Worm (Caenorhabditis elegans) whole organism, mixed stage, embryonic: ENCODE results near the gene F53F4.16.

Experiments used
- M03D4.4 ChIP-seq: sonication (generic microtip); optimal IDR thresholded peaks from 2 replicates; lab custom pipeline; 2017; ENCODE audit warnings: mild to moderate bottlenecking, missing genetic modification characterization, missing compliant biosample characterization
- bed-3 ChIP-seq: fragments of 200-800 bp; sonication (Bioruptor generic); optimal IDR thresholded peaks from 3 replicates; lab custom pipeline; 2018; ENCODE audit warnings: mild to moderate bottlenecking, missing genetic modification characterization, moderate library complexity, missing compliant biosample characterization
- blmp-1 ChIP-seq: fragments of 150-350 bp; optimal IDR thresholded peaks from 2 replicates; lab custom pipeline; 2014; ENCODE audit warnings: missing biosample characterization, missing genetic modification characterization
- ceh-39 ChIP-seq: fragments of 150-350 bp; optimal IDR thresholded peaks from 2 replicates; lab custom pipeline; 2014; ENCODE audit warnings: missing biosample characterization, missing genetic modification characterization
- ceh-43 ChIP-seq: fragments of 200-800 bp; sonication (Bioruptor generic); optimal IDR thresholded peaks from 2 replicates; lab custom pipeline; 2018; ENCODE audit warnings: mild to moderate bottlenecking, missing genetic modification characterization, moderate library complexity, missing compliant biosample characterization
- ceh-83 ChIP-seq: fragments of 200-800 bp; sonication (Bioruptor generic); optimal IDR thresholded peaks from 2 replicates; lab custom pipeline; 2018; ENCODE audit warnings: mild to moderate bottlenecking, missing genetic modification characterization, missing compliant biosample characterization
- ces-1 ChIP-seq: fragments of 150-350 bp; optimal IDR thresholded peaks from 2 replicates; lab custom pipeline; 2014; ENCODE audit warnings: missing biosample characterization, missing genetic modification reagents, missing genetic modification characterization
- cnd-1 ChIP-seq: fragments of 200-800 bp; sonication (Bioruptor generic); optimal IDR thresholded peaks from 2 replicates; lab custom pipeline; 2018; ENCODE audit warnings: mild to moderate bottlenecking, missing genetic modification characterization, missing compliant biosample characterization
- drap-1 ChIP-seq: fragments of 200-800 bp; sonication (Bioruptor generic); optimal IDR thresholded peaks from 3 replicates; lab custom pipeline; 2018; ENCODE audit warnings: mild to moderate bottlenecking, missing genetic modification characterization, missing compliant biosample characterization
- elt-1 ChIP-seq: sonication (generic microtip); optimal IDR thresholded peaks from 2 replicates; lab custom pipeline; 2017; ENCODE audit warnings: missing genetic modification characterization, mild to moderate bottlenecking, missing compliant biosample characterization, antibody characterized with exemption, moderate library complexity, borderline replicate concordance; ENCODE audit not compliant: insufficient read depth
- elt-3 ChIP-seq: fragments of 150-350 bp; optimal IDR thresholded peaks from 2 replicates; lab custom pipeline; 2014; ENCODE audit warnings: missing biosample characterization, missing genetic modification characterization
- ham-2 ChIP-seq: fragments of 200-800 bp; sonication (Bioruptor generic); optimal IDR thresholded peaks from 2 replicates; lab custom pipeline; 2018; ENCODE audit warnings: mild to moderate bottlenecking, missing genetic modification characterization, missing compliant biosample characterization
- hlh-1 ChIP-seq: fragments of 150-350 bp; optimal IDR thresholded peaks from 2 replicates; lab custom pipeline; 2014; ENCODE audit warnings: missing biosample characterization, missing genetic modification reagents, missing genetic modification characterization
- lin-13 ChIP-seq: fragments of 150-350 bp; optimal IDR thresholded peaks from 2 replicates; lab custom pipeline; 2014; ENCODE audit warnings: missing biosample characterization, missing genetic modification characterization
- lin-32 ChIP-seq: fragments of 200-800 bp; sonication (Bioruptor generic); optimal IDR thresholded peaks from 2 replicates; lab custom pipeline; 2018; ENCODE audit warnings: mild to moderate bottlenecking, missing genetic modification characterization, missing compliant biosample characterization
- lsy-2 ChIP-seq: fragments of 150-350 bp; optimal IDR thresholded peaks from 2 replicates; lab custom pipeline; 2014; ENCODE audit warnings: missing biosample characterization, missing genetic modification characterization
- mab-5 ChIP-seq: fragments of 150-350 bp; optimal IDR thresholded peaks from 2 replicates; lab custom pipeline; 2014; ENCODE audit warnings: missing biosample characterization, missing genetic modification characterization
- mls-2 ChIP-seq: sonication (generic microtip); optimal IDR thresholded peaks from 2 replicates; lab custom pipeline; 2016; ENCODE audit warnings: mild to moderate bottlenecking, missing genetic modification characterization, moderate library complexity, missing compliant biosample characterization
- nhr-12 ChIP-seq: fragments of 150-350 bp; optimal IDR thresholded peaks from 2 replicates; lab custom pipeline; 2014; ENCODE audit warnings: missing biosample characterization, missing genetic modification characterization
- nhr-2 ChIP-seq: fragments of 150-350 bp; optimal IDR thresholded peaks from 2 replicates; lab custom pipeline; 2014; ENCODE audit warnings: missing biosample characterization, missing genetic modification characterization
- nhr-237 ChIP-seq: fragments of 150-350 bp; optimal IDR thresholded peaks from 2 replicates; lab custom pipeline; 2014; ENCODE audit warnings: missing biosample characterization, missing genetic modification characterization
- nhr-28 ChIP-seq: fragments of 150-350 bp; optimal IDR thresholded peaks from 2 replicates; lab custom pipeline; 2014; ENCODE audit warnings: missing biosample characterization, missing genetic modification characterization
- nhr-76 ChIP-seq: sonication (generic microtip); optimal IDR thresholded peaks from 2 replicates; lab custom pipeline; 2017; ENCODE audit warnings: missing biosample characterization, missing genetic modification characterization
- pha-4 ChIP-seq: fragments of 150-350 bp; optimal IDR thresholded peaks from 2 replicates; lab custom pipeline; 2018; ENCODE audit warnings: missing biosample characterization, missing genetic modification reagents, missing genetic modification characterization
- sem-2 ChIP-seq: fragments of 200-800 bp; sonication (Bioruptor generic); optimal IDR thresholded peaks from 2 replicates; lab custom pipeline; 2018; ENCODE audit warnings: mild to moderate bottlenecking, missing genetic modification characterization, missing compliant biosample characterization
- sptf-1 ChIP-seq: sonication (generic microtip); optimal IDR thresholded peaks from 2 replicates; lab custom pipeline; 2017; ENCODE audit warnings: mild to moderate bottlenecking, missing genetic modification characterization, moderate library complexity, missing compliant biosample characterization
- tbx-8 ChIP-seq: fragments of 200-800 bp; sonication (Bioruptor generic); optimal IDR thresholded peaks from 2 replicates; lab custom pipeline; 2018; ENCODE audit warnings: mild to moderate bottlenecking, missing genetic modification characterization, moderate library complexity, missing compliant biosample characterization
- unc-120 ChIP-seq: sonication (generic microtip); optimal IDR thresholded peaks from 2 replicates; lab custom pipeline; 2017; ENCODE audit warnings: missing genetic modification characterization, missing compliant biosample characterization; ENCODE audit not compliant: poor library complexity, severe bottlenecking
- unc-39 ChIP-seq: fragments of 150-350 bp; optimal IDR thresholded peaks from 2 replicates; lab custom pipeline; 2014; ENCODE audit warnings: missing biosample characterization, missing genetic modification characterization
- unc-62 ChIP-seq: fragments of 150-350 bp; optimal IDR thresholded peaks from 2 replicates; lab custom pipeline; 2014; ENCODE audit warnings: missing biosample characterization, missing genetic modification reagents, missing genetic modification characterization
- zip-8 ChIP-seq: fragments of 150-350 bp; optimal IDR thresholded peaks from 2 replicates; lab custom pipeline; 2014; ENCODE audit warnings: missing biosample characterization, missing genetic modification characterization
- ztf-11 ChIP-seq: fragments of 150-350 bp; optimal IDR thresholded peaks from 2 replicates; lab custom pipeline; 2014; ENCODE audit warnings: missing biosample characterization, missing genetic modification characterization

The F53F4.16 gene

DNA sequence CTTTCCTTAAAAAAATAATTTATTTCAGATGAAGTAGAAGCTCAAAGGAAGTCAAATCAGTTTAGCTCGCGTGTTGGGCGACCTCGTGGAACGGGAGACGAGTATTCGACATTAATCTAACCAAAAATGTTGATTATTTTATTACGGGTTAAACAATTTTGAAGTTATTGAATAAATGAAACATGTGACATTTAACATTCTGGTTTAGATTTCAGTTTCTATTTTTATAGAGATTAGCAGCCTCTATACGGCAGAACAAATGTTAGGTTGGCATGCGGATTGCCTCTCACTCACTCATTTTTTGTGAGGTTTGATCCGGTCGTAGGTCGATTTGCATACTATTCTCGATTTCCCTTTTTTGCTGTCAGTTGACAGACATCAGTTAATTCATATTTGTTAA lies 37.1 kb downstream of the F53F4.16 start, which contains the start of gene F53F4.1:
Gene F53F4.1 (plus strand): TSS at position 301 of the 400 bp plus-strand sequence.
- TF ChIP-seq drap-1 (GFP tag; lab: Kevin White, UChicago) (no peak), ceh-43 (GFP tag; lab: Kevin White, UChicago) (no peak), sem-2 (GFP tag; lab: Kevin White, UChicago) (no peak), ces-1 (GFP tag; lab: Kevin White, UChicago) (no peak), zip-8 (tag; lab: Kevin White, UChicago) (no peak), cnd-1 (no peak), sptf-1 (tag; lab: Kevin White, UChicago) (no peak), elt-1 (tag; lab: Kevin White, UChicago) (no peak), elt-3 (tag; lab: Kevin White, UChicago) (no peak), blmp-1 (tag; lab: Kevin White, UChicago) (no peak), nhr-12 (tag; lab: Kevin White, UChicago) (no peak), ceh-83 (no peak), mab-5 (tag; lab: Kevin White, UChicago) (no peak), unc-39 (tag; lab: Kevin White, UChicago) (no peak), ztf-11 (tag; lab: Kevin White, UChicago) (no peak)
- TF ChIP-seq, all 35 proteins: peak for 0

DNA sequence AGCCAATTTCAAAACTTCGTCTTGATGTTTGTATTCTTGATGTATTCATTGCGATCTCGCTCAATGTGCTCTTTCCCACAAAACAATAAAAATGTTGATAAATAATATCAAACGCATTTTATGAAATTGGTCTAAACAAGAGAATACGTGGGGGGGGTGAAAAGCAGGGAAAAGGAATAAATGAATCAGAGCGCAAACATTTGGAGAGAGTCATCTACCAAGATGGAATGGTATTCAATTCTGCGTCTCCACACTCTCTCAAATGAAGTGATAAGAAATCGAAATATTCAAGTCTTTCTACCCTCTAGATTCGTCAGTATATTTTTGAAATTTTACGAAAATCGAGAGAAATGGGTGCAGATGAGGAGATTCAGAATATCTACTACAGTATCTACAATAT lies 40.9 kb downstream of the F53F4.16 start, which contains the start of gene C50B8.5:
Gene C50B8.5 (plus strand): TSS at position 273 of the 400 bp plus-strand sequence.
- no peak for TF ChIP-seq tbx-8 (GFP tag; lab: Kevin White, UChicago)
- no peak for TF ChIP-seq lin-13 (tag; lab: Kevin White, UChicago)
- no peak for TF ChIP-seq blmp-1 (tag; lab: Kevin White, UChicago)
- no peak for TF ChIP-seq nhr-237
- no peak for TF ChIP-seq nhr-2 (tag; lab: Kevin White, UChicago)
- no peak for TF ChIP-seq ztf-11 (tag; lab: Kevin White, UChicago)
- TF ChIP-seq ceh-43 (GFP tag; lab: Kevin White, UChicago), result no peak
- TF ChIP-seq sptf-1 (tag; lab: Kevin White, UChicago), result no peak
- no peak for TF ChIP-seq unc-120 (tag; lab: Kevin White, UChicago)
- no peak for TF ChIP-seq ceh-39 (tag; lab: Kevin White, UChicago)
- no peak for TF ChIP-seq ces-1 (GFP tag; lab: Kevin White, UChicago)
- no peak for TF ChIP-seq ham-2 (GFP tag; lab: Kevin White, UChicago)
- no peak for TF ChIP-seq drap-1 (GFP tag; lab: Kevin White, UChicago)
- TF ChIP-seq nhr-28 (tag; lab: Kevin White, UChicago), result no peak
- TF ChIP-seq zip-8 (tag; lab: Kevin White, UChicago), result no peak
- TF ChIP-seq, all 35 proteins: peak for 0

DNA sequence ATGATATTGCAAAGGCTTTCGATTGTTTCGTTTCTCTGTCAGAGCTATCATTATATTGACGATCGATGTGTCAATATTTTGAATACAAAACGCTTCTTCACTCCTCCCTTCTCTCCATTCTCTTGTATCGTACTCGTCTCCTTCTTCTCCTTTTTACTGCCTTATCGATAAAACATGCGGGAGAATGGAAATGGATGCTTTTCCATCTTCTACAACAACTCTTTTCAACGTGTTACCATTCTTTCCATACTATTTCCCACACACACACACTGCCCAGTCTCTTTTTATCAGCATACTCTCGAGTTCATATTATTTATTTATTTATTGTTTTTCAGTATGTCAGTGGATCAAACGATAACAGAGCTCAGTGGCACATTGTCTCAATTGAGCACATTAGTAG lies 43.0 kb downstream of the F53F4.16 start, which contains the start of gene C50B8.6:
Gene C50B8.6 (plus strand): TSS at position 336 of the 400 bp plus-strand sequence.
- no peak for TF ChIP-seq nhr-2 (tag; lab: Kevin White, UChicago)
- TF ChIP-seq ceh-39 (tag; lab: Kevin White, UChicago), result no peak
- no peak for TF ChIP-seq ham-2 (GFP tag; lab: Kevin White, UChicago)
- TF ChIP-seq lin-13 (tag; lab: Kevin White, UChicago), result no peak
- TF ChIP-seq M03D4.4 (tag; lab: Kevin White, UChicago), result no peak
- TF ChIP-seq elt-3 (tag; lab: Kevin White, UChicago), result no peak
- no peak for TF ChIP-seq lin-32 (GFP tag; lab: Kevin White, UChicago)

ce11 chrV:13577463-13577862 lies 44.2 kb downstream of the F53F4.16 start:
- TF ChIP-seq unc-39 (tag; lab: Kevin White, UChicago), result no peak
- TF ChIP-seq tbx-8 (GFP tag; lab: Kevin White, UChicago), result no peak
- TF ChIP-seq elt-3 (tag; lab: Kevin White, UChicago), result no peak
- TF ChIP-seq nhr-28 (tag; lab: Kevin White, UChicago), result no peak
- no peak for TF ChIP-seq hlh-1 (tag; lab: Kevin White, UChicago)
- TF ChIP-seq bed-3 (GFP tag; lab: Kevin White, UChicago), result no peak
- TF ChIP-seq lin-13 (tag; lab: Kevin White, UChicago), result no peak
- no peak for TF ChIP-seq drap-1 (GFP tag; lab: Kevin White, UChicago)
- TF ChIP-seq sptf-1 (tag; lab: Kevin White, UChicago), result no peak
- TF ChIP-seq unc-120 (tag; lab: Kevin White, UChicago), result no peak
- no peak for TF ChIP-seq nhr-12 (tag; lab: Kevin White, UChicago)
- no peak for TF ChIP-seq elt-1 (tag; lab: Kevin White, UChicago)
- TF ChIP-seq ceh-43 (GFP tag; lab: Kevin White, UChicago), result no peak
- no peak for TF ChIP-seq M03D4.4 (tag; lab: Kevin White, UChicago)

- no peak for TF ChIP-seq mls-2 (tag; lab: Kevin White, UChicago)
- TF ChIP-seq pha-4 (tag; lab: Kevin White, UChicago), result no peak
- TF ChIP-seq sem-2 (GFP tag; lab: Kevin White, UChicago), result no peak
- TF ChIP-seq elt-1 (tag; lab: Kevin White, UChicago), result no peak
- no peak for TF ChIP-seq nhr-76 (tag; lab: Kevin White, UChicago)
- TF ChIP-seq ztf-11 (tag; lab: Kevin White, UChicago), result no peak
- TF ChIP-seq cnd-1, result no peak
- no peak for TF ChIP-seq unc-62 (GFP tag; lab: Kevin White, UChicago)
- TF ChIP-seq unc-120 (tag; lab: Kevin White, UChicago), result no peak
- no peak for TF ChIP-seq lin-32 (GFP tag; lab: Kevin White, UChicago)
- no peak for TF ChIP-seq M03D4.4 (tag; lab: Kevin White, UChicago)
- TF ChIP-seq lsy-2, result no peak
- TF ChIP-seq bed-3 (GFP tag; lab: Kevin White, UChicago), result no peak
- TF ChIP-seq hlh-1 (tag; lab: Kevin White, UChicago), result no peak
Observed at ce11 chrV:13576828-13577227, 44.8 kb downstream of the F53F4.16 start.
